Fruit fly (Drosophila melanogaster) whole organism, prepupa: ENCODE data around the gene sad.

ENCODE experiments used
- Blimp-1 ChIP-seq: fragments of 200-800 bp; sonication (Bioruptor generic); optimal IDR thresholded peaks from 3 replicates; lab custom pipeline; 2017; ENCODE audit warnings: missing biosample characterization, missing genetic modification characterization, mild to moderate bottlenecking, moderate library complexity, missing genetic modification reagents
- CG10631 ChIP-seq: fragments of 200-800 bp; sonication (Bioruptor generic); optimal IDR thresholded peaks from 2 replicates; lab custom pipeline; 2016; ENCODE audit warnings: missing biosample characterization, missing genetic modification characterization
- CG10669 ChIP-seq: fragments of 200-800 bp; sonication (Bioruptor generic); optimal IDR thresholded peaks from 3 replicates; lab custom pipeline; 2018; ENCODE audit warnings: missing biosample characterization, mild to moderate bottlenecking, missing genetic modification characterization, moderate library complexity
- CG11762 ChIP-seq: fragments of 200-800 bp; sonication (Bioruptor generic); optimal IDR thresholded peaks from 3 replicates; lab custom pipeline; 2016; ENCODE audit warnings: missing biosample characterization, missing genetic modification characterization; ENCODE audit not compliant: insufficient read depth
- CG11902 ChIP-seq: fragments of 200-800 bp; sonication (Bioruptor generic); optimal IDR thresholded peaks from 3 replicates; lab custom pipeline; 2016; ENCODE audit warnings: missing biosample characterization, missing genetic modification characterization
- CG1621 ChIP-seq: fragments of 200-800 bp; sonication (Bioruptor generic); optimal IDR thresholded peaks from 3 replicates; lab custom pipeline; 2018; ENCODE audit warnings: missing biosample characterization, mild to moderate bottlenecking, missing genetic modification characterization
- CG16779 ChIP-seq: fragments of 200-800 bp; sonication (Bioruptor generic); optimal IDR thresholded peaks from 3 replicates; lab custom pipeline; 2017; ENCODE audit warnings: missing biosample characterization, mild to moderate bottlenecking, missing genetic modification characterization
- CG3032 ChIP-seq: fragments of 200-800 bp; optimal IDR thresholded peaks from 2 replicates; lab custom pipeline; 2019; ENCODE audit warnings: missing biosample characterization, mild to moderate bottlenecking, missing genetic modification characterization, moderate library complexity
- CG32006 ChIP-seq: fragments of 200-800 bp; sonication (Bioruptor generic); optimal IDR thresholded peaks from 3 replicates; lab custom pipeline; 2017; ENCODE audit warnings: missing biosample characterization, mild to moderate bottlenecking, missing genetic modification characterization
- CG34406 ChIP-seq: fragments of 200-800 bp; sonication (Bioruptor generic); optimal IDR thresholded peaks from 3 replicates; lab custom pipeline; 2016; ENCODE audit warnings: missing biosample characterization, missing genetic modification characterization
- CG3919 ChIP-seq: fragments of 200-800 bp; sonication (Bioruptor generic); optimal IDR thresholded peaks from 3 replicates; lab custom pipeline; 2016; ENCODE audit warnings: missing biosample characterization, missing genetic modification characterization
- CG4318 ChIP-seq: fragments of 200-800 bp; sonication (Bioruptor generic); optimal IDR thresholded peaks from 3 replicates; lab custom pipeline; 2017; ENCODE audit warnings: missing biosample characterization, mild to moderate bottlenecking, missing genetic modification characterization
- CG6792 ChIP-seq: fragments of 200-800 bp; sonication (Bioruptor generic); optimal IDR thresholded peaks from 3 replicates; lab custom pipeline; 2016; ENCODE audit warnings: missing biosample characterization, missing genetic modification characterization
- CG6808 ChIP-seq: fragments of 200-800 bp; sonication (Bioruptor generic); optimal IDR thresholded peaks from 3 replicates; lab custom pipeline; 2017; ENCODE audit warnings: missing biosample characterization, missing genetic modification characterization, mild to moderate bottlenecking, moderate library complexity, missing genetic modification reagents
- CG6854 ChIP-seq: fragments of 200-800 bp; sonication (Bioruptor generic); optimal IDR thresholded peaks from 2 replicates; lab custom pipeline; 2017; ENCODE audit warnings: missing biosample characterization, mild to moderate bottlenecking, missing genetic modification characterization
- CG7368 ChIP-seq: fragments of 200-800 bp; sonication (Bioruptor generic); optimal IDR thresholded peaks from 3 replicates; lab custom pipeline; 2016; ENCODE audit warnings: missing biosample characterization, missing genetic modification characterization
- CG8119 ChIP-seq: fragments of 200-800 bp; sonication (Bioruptor generic); IDR thresholded peaks from 3 replicates; pipeline ENCODE4 v1.3.6; 2022; ENCODE audit warnings: missing biosample characterization, missing genetic modification characterization
- CG8319 ChIP-seq: fragments of 200-800 bp; sonication (Bioruptor generic); optimal IDR thresholded peaks from 3 replicates; lab custom pipeline; 2016; ENCODE audit warnings: missing biosample characterization, missing genetic modification characterization
- CG8632 ChIP-seq: fragments of 200-800 bp; sonication (Bioruptor generic); optimal IDR thresholded peaks from 3 replicates; lab custom pipeline; 2016; ENCODE audit warnings: missing biosample characterization, missing genetic modification characterization
- CG9139 ChIP-seq: fragments of 200-800 bp; sonication (Bioruptor generic); optimal IDR thresholded peaks from 3 replicates; lab custom pipeline; 2017; ENCODE audit warnings: missing biosample characterization, mild to moderate bottlenecking, missing genetic modification characterization
- Eip75B ChIP-seq: fragments of 200-800 bp; sonication (Bioruptor generic); optimal IDR thresholded peaks from 3 replicates; lab custom pipeline; 2016; ENCODE audit warnings: missing biosample characterization, missing genetic modification characterization
- Eip78C ChIP-seq: fragments of 200-800 bp; sonication (Bioruptor generic); peaks from one replicate; lab custom pipeline; 2016; ENCODE audit warnings: missing biosample characterization, missing genetic modification characterization
- Eip93F ChIP-seq: fragments of 200-800 bp; sonication (Bioruptor generic); optimal IDR thresholded peaks from 2 replicates; lab custom pipeline; 2016; ENCODE audit warnings: missing biosample characterization, mild to moderate bottlenecking, missing genetic modification characterization
- Ets21C ChIP-seq: fragments of 200-800 bp; sonication (Bioruptor generic); optimal IDR thresholded peaks from 3 replicates; lab custom pipeline; 2016; ENCODE audit warnings: missing biosample characterization, missing genetic modification characterization
- Gug ChIP-seq: fragments of 200-800 bp; sonication (Bioruptor generic); IDR thresholded peaks from 2 replicates; pipeline ENCODE4 v1.3.6; 2022; ENCODE audit warnings: missing biosample characterization, missing genetic modification characterization
- Hr38 ChIP-seq: sonication (Bioruptor generic); optimal IDR thresholded peaks from 2 replicates; lab custom pipeline; 2016; ENCODE audit warnings: missing biosample characterization, missing genetic modification characterization
- Hr39 ChIP-seq: fragments of 200-800 bp; sonication (Bioruptor generic); optimal IDR thresholded peaks from 2 replicates; lab custom pipeline; 2016; ENCODE audit warnings: missing biosample characterization, missing genetic modification characterization
- Hr4 ChIP-seq: fragments of 200-800 bp; sonication (Bioruptor generic); optimal IDR thresholded peaks from 3 replicates; lab custom pipeline; 2016; ENCODE audit warnings: missing biosample characterization, missing genetic modification characterization
- Lpt ChIP-seq: fragments of 200-800 bp; sonication (Bioruptor generic); optimal IDR thresholded peaks from 3 replicates; lab custom pipeline; 2016; ENCODE audit warnings: missing biosample characterization, missing genetic modification characterization
- Met ChIP-seq: fragments of 200-800 bp; sonication (Bioruptor generic); optimal IDR thresholded peaks from 3 replicates; lab custom pipeline; 2016; ENCODE audit warnings: missing biosample characterization, missing genetic modification characterization
- OdsH ChIP-seq: fragments of 200-800 bp; sonication (Bioruptor generic); optimal IDR thresholded peaks from 3 replicates; lab custom pipeline; 2016; ENCODE audit warnings: missing biosample characterization, missing genetic modification characterization
- Smox ChIP-seq: fragments of 200-800 bp; sonication (Bioruptor generic); optimal IDR thresholded peaks from 3 replicates; lab custom pipeline; 2016; ENCODE audit warnings: missing biosample characterization, missing genetic modification characterization
- Sox102F ChIP-seq: fragments of 200-800 bp; sonication (Bioruptor generic); optimal IDR thresholded peaks from 2 replicates; lab custom pipeline; 2016; ENCODE audit warnings: missing biosample characterization, mild to moderate bottlenecking, missing genetic modification characterization
- Sox14 ChIP-seq: fragments of 200-800 bp; sonication (Bioruptor generic); optimal IDR thresholded peaks from 3 replicates; lab custom pipeline; 2016; ENCODE audit warnings: missing biosample characterization, missing genetic modification characterization
- Sox15 ChIP-seq: fragments of 200-800 bp; sonication (Bioruptor generic); optimal IDR thresholded peaks from 3 replicates; lab custom pipeline; 2016; ENCODE audit warnings: missing biosample characterization, missing genetic modification characterization
- achi ChIP-seq: fragments of 200-800 bp; sonication (Bioruptor generic); optimal IDR thresholded peaks from 3 replicates; lab custom pipeline; 2016; ENCODE audit warnings: missing biosample characterization, missing genetic modification characterization
- acj6 ChIP-seq: fragments of 200-800 bp; sonication (Bioruptor generic); optimal IDR thresholded peaks from 3 replicates; lab custom pipeline; 2016; ENCODE audit warnings: missing biosample characterization, missing genetic modification characterization
- dsx ChIP-seq: fragments of 200-800 bp; optimal IDR thresholded peaks from 3 replicates; lab custom pipeline; 2019; ENCODE audit warnings: missing biosample characterization, mild to moderate bottlenecking, missing genetic modification characterization, moderate library complexity; ENCODE audit not compliant: poor library complexity, severe bottlenecking
- eg ChIP-seq: fragments of 200-800 bp; sonication (Bioruptor generic); IDR thresholded peaks from 3 replicates; pipeline ENCODE4 v1.3.6; 2022; ENCODE audit warnings: missing biosample characterization, missing genetic modification characterization
- esn ChIP-seq: fragments of 200-800 bp; sonication (Bioruptor generic); optimal IDR thresholded peaks from 2 replicates; lab custom pipeline; 2016; ENCODE audit warnings: missing biosample characterization, mild to moderate bottlenecking, missing genetic modification characterization, moderate library complexity
- fd59A ChIP-seq: fragments of 200-800 bp; sonication (Bioruptor generic); optimal IDR thresholded peaks from 2 replicates; lab custom pipeline; 2017; ENCODE audit warnings: missing biosample characterization, mild to moderate bottlenecking, missing genetic modification characterization, missing genetic modification reagents
- fkh ChIP-seq: fragments of 200-800 bp; sonication (Bioruptor generic); optimal IDR thresholded peaks from 3 replicates; lab custom pipeline; 2017; ENCODE audit warnings: missing biosample characterization, mild to moderate bottlenecking, missing genetic modification characterization, moderate library complexity
- lz ChIP-seq: fragments of 200-800 bp; sonication (Bioruptor generic); optimal IDR thresholded peaks from 3 replicates; lab custom pipeline; 2016; ENCODE audit warnings: missing biosample characterization, missing genetic modification characterization
- net ChIP-seq: fragments of 200-800 bp; sonication (Bioruptor generic); optimal IDR thresholded peaks from 3 replicates; lab custom pipeline; 2016; ENCODE audit warnings: missing biosample characterization, missing genetic modification characterization
- salr ChIP-seq, 2 experiments: fragments of 200-800 bp; sonication (Bioruptor generic); optimal IDR thresholded peaks; 3 replicates each; lab custom pipeline; 2016 to 2018; ENCODE audit warnings: missing biosample characterization in 2 of 2, missing genetic modification characterization in 2 of 2, mild to moderate bottlenecking in 1 of 2
- ss ChIP-seq, 2 experiments: fragments of 200-800 bp; sonication (Bioruptor generic); optimal IDR thresholded peaks; 2 replicates in 1 of 2; 3 replicates in 1 of 2; lab custom pipeline; 2017 to 2018; ENCODE audit warnings: mild to moderate bottlenecking in 2 of 2, missing biosample characterization in 2 of 2, missing genetic modification characterization in 2 of 2, moderate library complexity in 1 of 2
- vri ChIP-seq: fragments of 200-800 bp; sonication (Bioruptor generic); optimal IDR thresholded peaks from 3 replicates; lab custom pipeline; 2016; ENCODE audit warnings: missing biosample characterization, mild to moderate bottlenecking, missing genetic modification characterization

Gene sad

dm6 chr3R:11869675-11870074 is 7.4 kb upstream of the sad start (continued):
- TF ChIP-seq CG10631, result peak; percentile 6
- TF ChIP-seq CG11762 (GFP tag; lab: Kevin White, UChicago), result peak; percentile 9
- TF ChIP-seq, all 60 proteins: peak for 19

DNA sequence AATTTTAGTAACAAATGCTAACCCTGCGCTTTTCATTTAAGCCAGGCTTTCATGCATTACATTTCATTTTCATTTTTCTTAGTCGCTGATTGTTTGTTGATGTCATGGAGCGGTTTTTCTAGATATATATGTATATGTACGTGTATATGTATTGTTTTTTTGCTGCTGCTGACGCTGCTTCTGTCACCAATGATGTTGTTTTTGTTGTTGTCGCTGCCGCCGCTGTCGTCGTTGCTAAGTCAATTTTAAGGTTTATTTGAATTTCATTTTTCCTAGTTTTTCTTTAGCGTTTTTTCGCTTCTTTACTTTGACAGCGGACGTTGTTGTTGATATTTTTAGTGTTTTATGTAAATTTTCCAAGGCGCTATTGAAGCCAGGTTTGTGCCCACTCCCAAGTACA is 6.9 kb upstream of the sad start:
- peak; percentile 17 for TF ChIP-seq fkh
- TF ChIP-seq CG8119 (GFP tag; lab: Robert Waterston, UW), result no peak

dm6 chr3R:11872692-11873091 is 4.3 kb upstream of the sad start:
- TF ChIP-seq Eip78C (GFP tag; lab: Kevin White, UChicago) (peak; percentile 57), fkh (no peak), eg (GFP tag; lab: Robert Waterston, UW) (no peak), Met (GFP tag; lab: Kevin White, UChicago) (peak; percentile 56), CG16779 (no peak), CG8319 (GFP tag; lab: Kevin White, UChicago) (peak; percentile 25), Eip93F (GFP tag; lab: Kevin White, UChicago) (peak; percentile 60), acj6 (GFP tag; lab: Kevin White, UChicago) (peak; percentile 43), net (GFP tag; lab: Kevin White, UChicago) (peak; percentile 1), Sox15 (GFP tag; lab: Kevin White, UChicago) (no peak), Ets21C (GFP tag; lab: Kevin White, UChicago) (peak; percentile 15), fd59A (GFP tag; lab: Kevin White, UChicago) (no peak), CG32006 (GFP tag; lab: Kevin White, UChicago) (no peak), Lpt (GFP tag; lab: Kevin White, UChicago) (no peak), ss (GFP tag; optimal IDR thresholded peaks at IDR 0.05; lab: Kevin White, UChicago) (no peak), CG4318 (GFP tag; lab: Kevin White, UChicago) (no peak), CG34406 (GFP tag; lab: Kevin White, UChicago) (peak; percentile 44), Hr38 (GFP tag; lab: Kevin White, UChicago) (no peak), Eip75B (peak; percentile 63), vri (GFP tag; lab: Kevin White, UChicago) (peak; percentile 30), salr (GFP tag; optimal IDR thresholded peaks at IDR 0.05; lab: Kevin White, UChicago) (no peak), lz (GFP tag; lab: Kevin White, UChicago) (peak; percentile 56), CG3032 (tag; lab: Kevin White, UChicago) (peak; percentile 18), esn (GFP tag; lab: Kevin White, UChicago) (peak; percentile 77), CG3919 (GFP tag; lab: Kevin White, UChicago) (peak; percentile 74), Smox (GFP tag; lab: Kevin White, UChicago) (peak; percentile 26), CG8119 (GFP tag; lab: Robert Waterston, UW) (peak; percentile 39; the same call in 1 of the 3 replicates), CG7368 (peak; percentile 41), CG11902 (GFP tag; lab: Kevin White, UChicago) (peak; percentile 60), CG6808 (no peak), CG10669 (GFP tag; lab: Kevin White, UChicago) (peak; percentile 34), Hr4 (no peak), Sox102F (GFP tag; lab: Kevin White, UChicago) (peak; percentile 53), CG11762 (GFP tag; lab: Kevin White, UChicago) (peak; percentile 53), Sox14 (no peak), CG8632 (GFP tag; lab: Kevin White, UChicago) (peak; percentile 36), Gug (no peak), dsx (GFP tag; lab: Kevin White, UChicago) (no peak), CG1621 (tag; lab: Kevin White, UChicago) (no peak), CG6792 (peak; percentile 61), CG6854 (GFP tag; lab: Kevin White, UChicago) (peak; percentile 33), Blimp-1 (peak; percentile 49), achi (GFP tag; lab: Kevin White, UChicago) (peak; percentile 38), Hr39 (peak; percentile 35), CG10631 (peak; percentile 56), CG9139 (GFP tag; lab: Kevin White, UChicago) (no peak), OdsH (GFP tag; lab: Kevin White, UChicago) (peak; percentile 36)
